Worm (Caenorhabditis elegans) whole organism, late embryonic: ENCODE measurements around the gene nud-1.

Source experiments
- C08G9.2 ChIP-seq: sonication (generic microtip); optimal IDR thresholded peaks from 2 replicates; lab custom pipeline; 2016; ENCODE audit warnings: mild to moderate bottlenecking, missing genetic modification characterization, moderate library complexity, missing compliant biosample characterization
- C38D4.7 ChIP-seq: fragments of 200-800 bp; sonication (Bioruptor generic); optimal IDR thresholded peaks from 2 replicates; lab custom pipeline; 2018; ENCODE audit warnings: mild to moderate bottlenecking, missing genetic modification characterization, moderate library complexity, missing compliant biosample characterization
- F13H6.1 ChIP-seq: sonication (generic microtip); optimal IDR thresholded peaks from 2 replicates; lab custom pipeline; 2016; ENCODE audit warnings: missing genetic modification characterization, missing compliant biosample characterization
- K02D7.2 ChIP-seq: sonication (generic microtip); optimal IDR thresholded peaks from 2 replicates; lab custom pipeline; 2017; ENCODE audit warnings: mild to moderate bottlenecking, missing genetic modification characterization, missing compliant biosample characterization
- K09A11.1 ChIP-seq: sonication (generic microtip); optimal IDR thresholded peaks from 2 replicates; lab custom pipeline; 2017; ENCODE audit warnings: antibody characterized with exemption, mild to moderate bottlenecking, missing genetic modification characterization, missing compliant biosample characterization; ENCODE audit not compliant: insufficient read depth
- T23F11.4 ChIP-seq: fragments of 200-800 bp; sonication (Bioruptor generic); optimal IDR thresholded peaks from 2 replicates; lab custom pipeline; 2018; ENCODE audit warnings: mild to moderate bottlenecking, missing genetic modification characterization, missing compliant biosample characterization
- ama-1 ChIP-seq: fragments of 150-350 bp; optimal IDR thresholded peaks from 2 replicates; lab custom pipeline; 2014
- ceh-14 ChIP-seq: sonication (generic microtip); optimal IDR thresholded peaks from 2 replicates; lab custom pipeline; 2016; ENCODE audit warnings: missing genotype, missing genetic modification characterization, missing compliant biosample characterization
- ceh-19 ChIP-seq: fragments of 200-800 bp; sonication (Bioruptor generic); optimal IDR thresholded peaks from 2 replicates; lab custom pipeline; 2018; ENCODE audit warnings: mild to moderate bottlenecking, missing genetic modification characterization, missing compliant biosample characterization
- ceh-24 ChIP-seq: sonication (generic microtip); optimal IDR thresholded peaks from 2 replicates; lab custom pipeline; 2016; ENCODE audit warnings: mild to moderate bottlenecking, missing genetic modification characterization, missing compliant biosample characterization
- ceh-48 ChIP-seq: sonication (generic microtip); optimal IDR thresholded peaks from 2 replicates; lab custom pipeline; 2016; ENCODE audit warnings: missing genetic modification characterization, inconsistent platforms, missing compliant biosample characterization
- che-1 ChIP-seq: sonication (generic microtip); optimal IDR thresholded peaks from 2 replicates; lab custom pipeline; 2016; ENCODE audit warnings: mild to moderate bottlenecking, missing genetic modification characterization, missing compliant biosample characterization
- dve-1 ChIP-seq: sonication (generic microtip); optimal IDR thresholded peaks from 2 replicates; lab custom pipeline; 2017; ENCODE audit warnings: antibody characterized with exemption, mild to moderate bottlenecking, missing genetic modification characterization, missing compliant biosample characterization
- elt-2 ChIP-seq: sonication (generic microtip); optimal IDR thresholded peaks from 2 replicates; lab custom pipeline; 2016; ENCODE audit warnings: missing genetic modification reagents, missing genetic modification characterization, missing compliant biosample characterization
- elt-4 ChIP-seq: sonication (generic microtip); optimal IDR thresholded peaks from 2 replicates; lab custom pipeline; 2016; ENCODE audit warnings: missing genetic modification characterization, missing compliant biosample characterization
- ets-4 ChIP-seq: sonication (generic microtip); optimal IDR thresholded peaks from 2 replicates; lab custom pipeline; 2016; ENCODE audit warnings: missing genetic modification characterization, missing compliant biosample characterization
- fkh-10 ChIP-seq: fragments of 150-350 bp; optimal IDR thresholded peaks from 2 replicates; lab custom pipeline; 2014; ENCODE audit warnings: missing biosample characterization, missing genetic modification reagents, missing genetic modification characterization
- hlh-8 ChIP-seq: sonication (generic microtip); optimal IDR thresholded peaks from 2 replicates; lab custom pipeline; 2016; ENCODE audit warnings: missing genotype, missing genetic modification characterization, missing compliant biosample characterization
- lin-11 ChIP-seq: fragments of 200-800 bp; sonication (Bioruptor generic); optimal IDR thresholded peaks from 2 replicates; lab custom pipeline; 2018; ENCODE audit warnings: mild to moderate bottlenecking, missing genetic modification characterization, missing compliant biosample characterization
- madf-2 ChIP-seq: sonication (generic microtip); optimal IDR thresholded peaks from 2 replicates; lab custom pipeline; 2017; ENCODE audit warnings: missing genetic modification characterization, missing compliant biosample characterization
- nfya-1 ChIP-seq: sonication (generic microtip); optimal IDR thresholded peaks from 2 replicates; lab custom pipeline; 2017; ENCODE audit warnings: missing genetic modification characterization, mild to moderate bottlenecking, missing compliant biosample characterization, antibody characterized with exemption, moderate library complexity
- nhr-232 ChIP-seq: sonication (generic microtip); optimal IDR thresholded peaks from 2 replicates; lab custom pipeline; 2016; ENCODE audit warnings: missing genetic modification characterization, missing compliant biosample characterization
- npax-4 ChIP-seq: sonication (generic microtip); optimal IDR thresholded peaks from 2 replicates; lab custom pipeline; 2016; ENCODE audit warnings: missing genetic modification characterization, missing compliant biosample characterization
- pax-1 ChIP-seq: fragments of 150-350 bp; optimal IDR thresholded peaks from 2 replicates; lab custom pipeline; 2014; ENCODE audit warnings: missing biosample characterization, missing genetic modification characterization
- pha-2 ChIP-seq: sonication (generic microtip); optimal IDR thresholded peaks from 2 replicates; lab custom pipeline; 2017; ENCODE audit warnings: mild to moderate bottlenecking, missing genetic modification characterization, missing compliant biosample characterization
- pha-4 ChIP-seq: fragments of 150-350 bp; optimal IDR thresholded peaks from 2 replicates; lab custom pipeline; 2018; ENCODE audit warnings: missing biosample characterization, missing genetic modification reagents, missing genetic modification characterization
- pqm-1 ChIP-seq: sonication (generic microtip); optimal IDR thresholded peaks from 2 replicates; lab custom pipeline; 2016; ENCODE audit warnings: missing genetic modification characterization, missing compliant biosample characterization
- sox-2 ChIP-seq: fragments of 200-800 bp; sonication (Bioruptor generic); IDR thresholded peaks from 2 replicates; pipeline ENCODE4 v1.3.6; 2022; ENCODE audit warnings: missing genetic modification reagents, missing genetic modification characterization, missing compliant biosample characterization
- sox-4 ChIP-seq: sonication (generic microtip); optimal IDR thresholded peaks from 2 replicates; lab custom pipeline; 2017; ENCODE audit warnings: mild to moderate bottlenecking, missing genetic modification characterization, inconsistent platforms, missing compliant biosample characterization
- unc-42 ChIP-seq: sonication (generic microtip); optimal IDR thresholded peaks from 2 replicates; lab custom pipeline; 2016; ENCODE audit warnings: missing genotype, missing genetic modification characterization, missing compliant biosample characterization
- unc-55 ChIP-seq: sonication (generic microtip); optimal IDR thresholded peaks from 2 replicates; lab custom pipeline; 2017; ENCODE audit warnings: missing biosample characterization, missing genetic modification reagents, missing genetic modification characterization

Gene nud-1

DNA sequence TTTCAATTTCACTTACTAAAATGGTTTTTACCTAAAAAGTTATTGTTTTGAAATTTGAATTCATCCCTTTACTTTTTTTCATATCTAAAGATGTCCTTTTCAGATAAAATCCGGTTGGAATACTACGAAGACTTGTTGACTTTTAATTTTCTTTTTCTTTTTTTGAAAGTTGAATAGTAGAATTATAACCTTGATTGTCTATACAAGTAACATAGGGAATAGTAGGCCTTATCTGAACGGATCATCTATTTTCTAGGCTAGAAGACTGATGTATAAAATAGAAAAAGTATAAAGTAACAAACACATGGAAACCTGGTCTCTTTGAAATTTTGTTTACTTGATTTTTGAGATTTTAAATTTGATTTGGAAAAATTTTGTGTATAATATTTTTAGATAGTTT is 39.6 kb downstream of the nud-1 start:
- TF ChIP-seq dve-1 (tag; lab: Kevin White, UChicago) (no peak), C08G9.2 (tag; lab: Kevin White, UChicago) (no peak), T23F11.4 (no peak), elt-4 (tag; lab: Kevin White, UChicago) (no peak), K09A11.1 (tag; lab: Kevin White, UChicago) (no peak), hlh-8 (tag; lab: Kevin White, UChicago) (no peak), pqm-1 (tag; lab: Kevin White, UChicago) (no peak), fkh-10 (GFP tag; lab: Kevin White, UChicago) (no peak), K02D7.2 (tag; lab: Kevin White, UChicago) (no peak), pha-4 (tag; lab: Kevin White, UChicago) (no peak), pax-1 (tag; lab: Kevin White, UChicago) (no peak), ets-4 (tag; lab: Kevin White, UChicago) (no peak)
- TF ChIP-seq, all 69 proteins: peak for 0

DNA sequence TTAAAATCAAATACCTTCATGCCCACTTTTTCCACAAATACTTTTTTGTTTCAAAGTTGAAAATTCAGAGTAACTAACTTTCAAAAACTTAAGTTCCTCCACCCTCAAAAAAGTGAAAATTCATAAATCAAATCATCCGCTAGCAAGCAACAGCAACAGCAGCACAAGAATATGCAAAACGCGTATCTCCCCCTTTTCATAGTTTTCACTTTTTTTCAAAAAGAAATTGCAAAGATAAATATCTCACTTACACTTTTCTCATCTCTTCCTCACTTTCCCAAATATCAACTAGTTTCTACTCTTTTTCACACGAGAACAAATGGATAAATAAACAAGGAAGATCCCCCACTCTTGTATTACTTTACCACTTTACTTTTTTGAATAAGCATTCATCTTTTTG is 40.4 kb downstream of the nud-1 start:
- TF ChIP-seq unc-42 (tag; lab: Kevin White, UChicago) (peak; percentile 26), pha-2 (tag; lab: Kevin White, UChicago) (no peak)

DNA sequence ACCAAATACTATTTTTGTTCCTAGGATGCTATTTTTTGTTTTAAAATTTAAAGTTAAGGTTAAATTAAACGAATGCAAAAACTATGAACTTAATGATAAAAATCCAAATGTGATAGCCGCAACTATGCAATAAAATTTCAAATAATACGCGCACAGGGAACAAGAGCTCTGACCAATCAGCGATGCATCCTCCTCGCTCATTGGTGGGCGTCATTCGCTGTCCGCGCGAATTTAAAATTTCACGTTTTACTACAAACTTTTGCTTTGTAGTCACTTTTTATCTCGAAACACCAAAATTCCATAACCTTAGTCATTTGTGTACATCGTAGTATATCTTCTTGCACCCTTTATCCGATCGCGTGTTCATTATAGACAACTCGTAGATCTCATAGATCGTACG is 41.8 kb downstream of the nud-1 start:
- TF ChIP-seq dve-1 (tag; lab: Kevin White, UChicago), result no peak
- TF ChIP-seq nfya-1, result peak; percentile 58

DNA sequence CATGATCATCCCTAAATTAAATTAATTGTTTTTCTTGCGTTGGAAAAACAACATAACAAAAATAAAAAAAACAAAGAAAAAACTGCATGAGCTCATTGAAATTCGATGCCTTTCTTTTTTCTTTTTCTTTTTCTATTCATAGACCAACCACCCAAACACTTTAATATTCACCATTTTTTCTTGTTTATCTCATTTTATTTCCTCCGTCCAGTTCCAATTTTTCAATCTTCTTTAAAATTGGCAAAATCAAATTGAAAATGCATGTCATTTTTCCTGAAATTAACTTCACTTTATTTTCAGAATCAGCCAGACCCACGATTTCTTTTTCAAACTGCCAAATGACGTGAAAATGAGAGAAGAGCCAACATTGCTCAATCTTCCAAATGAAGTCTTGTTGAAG is 44.5 kb downstream of the nud-1 start, which contains the start of gene T03F6.4:
T03F6.4 (plus strand) TSS at position 301 of the 400 bp plus-strand sequence.
- TF ChIP-seq ama-1 (lab: Kevin White, UChicago) (no peak), ceh-14 (tag; lab: Kevin White, UChicago) (no peak), nhr-232 (tag; lab: Kevin White, UChicago) (no peak), pha-2 (tag; lab: Kevin White, UChicago) (no peak), ceh-48 (tag; lab: Kevin White, UChicago) (no peak), che-1 (tag; lab: Kevin White, UChicago) (no peak), F13H6.1 (no peak), C38D4.7 (GFP tag; lab: Kevin White, UChicago) (no peak), madf-2 (tag; lab: Kevin White, UChicago) (no peak)

DNA sequence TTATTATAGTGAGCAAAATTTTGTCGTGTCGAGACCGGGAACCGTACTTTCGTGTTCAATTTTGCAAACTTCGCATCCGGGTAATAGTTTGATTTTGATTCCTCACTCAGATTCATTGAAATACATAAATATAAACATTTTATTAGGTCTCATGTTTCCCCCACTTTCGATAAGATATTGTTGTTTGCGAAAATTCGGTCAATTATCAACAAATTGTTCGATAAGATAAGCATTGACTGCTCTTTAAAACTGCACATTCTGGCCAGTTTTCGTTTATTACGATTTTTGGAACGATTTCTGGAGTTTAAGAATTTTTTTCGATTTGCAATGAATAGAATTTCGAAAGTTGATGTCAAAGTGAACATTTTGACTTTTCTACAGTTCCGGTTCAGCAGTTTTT is 47.3 kb downstream of the nud-1 start:
- TF ChIP-seq madf-2 (tag; lab: Kevin White, UChicago) (no peak), elt-2 (tag; lab: Kevin White, UChicago) (peak; percentile 92), ceh-14 (tag; lab: Kevin White, UChicago) (no peak), ceh-48 (tag; lab: Kevin White, UChicago) (no peak)

DNA sequence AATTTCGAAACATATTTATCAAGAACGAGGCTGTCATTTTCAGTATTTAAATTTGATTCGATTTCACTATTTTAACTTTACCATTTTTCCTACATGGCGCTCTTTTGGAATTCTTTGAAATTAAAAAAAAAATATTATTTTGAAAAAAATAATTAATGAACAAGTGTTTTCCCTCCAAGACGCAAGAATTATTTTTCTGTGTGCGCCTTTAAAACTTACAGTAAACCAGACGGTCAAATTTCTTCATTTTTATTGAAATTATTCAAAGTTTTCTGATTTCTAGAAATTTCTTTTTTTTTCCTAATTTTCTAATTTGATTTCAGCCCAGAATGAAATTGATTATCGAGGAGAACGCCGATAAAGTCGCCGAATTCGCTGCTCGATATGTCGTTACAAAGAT is 47.8 kb downstream of the nud-1 start, which contains the start of gene T03F6.3:
T03F6.3 (plus strand) TSS at position 318 of the 400 bp plus-strand sequence.
- TF ChIP-seq ceh-24 (tag; lab: Kevin White, UChicago) (no peak), sox-4 (tag; lab: Kevin White, UChicago) (no peak)
- TF ChIP-seq, all 69 proteins: peak for 0

DNA sequence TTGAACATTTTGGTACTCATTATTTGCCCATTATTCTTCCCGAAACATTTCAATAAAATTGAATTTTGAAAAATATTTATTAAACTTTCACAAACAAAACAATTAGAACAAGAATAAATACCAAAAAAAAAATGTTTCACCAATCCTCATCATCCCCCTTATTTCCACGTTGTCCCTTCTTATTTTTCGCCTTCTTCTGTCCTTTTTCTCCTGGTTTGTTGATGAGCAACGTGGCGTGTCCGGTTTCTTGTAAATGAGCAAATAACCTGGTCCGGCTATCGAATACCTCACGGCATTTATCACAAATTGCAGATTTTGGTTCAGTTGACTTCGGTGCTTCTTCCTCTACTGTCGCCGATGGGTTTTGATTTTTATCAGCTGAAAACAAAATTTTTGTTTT is 49.5 kb downstream of the nud-1 start:
- no peak for TF ChIP-seq unc-55
- no peak for TF ChIP-seq sox-2
- TF ChIP-seq nfya-1, result no peak
- TF ChIP-seq ceh-19, result no peak
- TF ChIP-seq npax-4 (tag; lab: Kevin White, UChicago), result no peak
- TF ChIP-seq lin-11 (tag; lab: Kevin White, UChicago), result no peak
- TF ChIP-seq pax-1 (tag; lab: Kevin White, UChicago), result no peak
